Worm (Caenorhabditis elegans): ENCODE results near the gene oac-7.

oac-7 gene

ce11 chrV:16317244-16317643 is 7.6 kb downstream of the oac-7 start, which contains the start of gene srh-180:
TSS of gene srh-180 (plus strand) at chrV:16317544.
- TF ChIP-seq lin-39 (tag; optimal IDR thresholded peaks at IDR 0.05) (no peak), mml-1 (tag; optimal IDR thresholded peaks at IDR 0.05) (no peak), R02D3.7 (tag; optimal IDR thresholded peaks at IDR 0.05) (no peak), ZK546.5 (tag; optimal IDR thresholded peaks at IDR 0.05) (no peak), eor-1 (tag; optimal IDR thresholded peaks at IDR 0.05) (no peak), snpc-4 (tag; optimal IDR thresholded peaks at IDR 0.05) (no peak), elt-3 (tag; optimal IDR thresholded peaks at IDR 0.05) (no peak), ztf-11 (tag; optimal IDR thresholded peaks at IDR 0.05) (no peak), unc-62 (GFP tag; optimal IDR thresholded peaks at IDR 0.05) (no peak), ztf-4 (tag; optimal IDR thresholded peaks at IDR 0.05) (no peak), pqm-1 (tag; optimal IDR thresholded peaks at IDR 0.05) (no peak), tbx-2 (tag; optimal IDR thresholded peaks at IDR 0.05) (no peak), nfya-1 (tag; optimal IDR thresholded peaks at IDR 0.05; ENCODE audit: insufficient read depth) (no peak), nhr-67 (tag; optimal IDR thresholded peaks at IDR 0.05) (no peak), nhr-25 (tag; optimal IDR thresholded peaks at IDR 0.05) (no peak), elt-2 (tag; optimal IDR thresholded peaks at IDR 0.05) (no peak), nhr-23 (tag; optimal IDR thresholded peaks at IDR 0.05) (no peak), ceh-28 (tag; optimal IDR thresholded peaks at IDR 0.05) (no peak), jun-1 (tag; optimal IDR thresholded peaks at IDR 0.05) (no peak)

DNA sequence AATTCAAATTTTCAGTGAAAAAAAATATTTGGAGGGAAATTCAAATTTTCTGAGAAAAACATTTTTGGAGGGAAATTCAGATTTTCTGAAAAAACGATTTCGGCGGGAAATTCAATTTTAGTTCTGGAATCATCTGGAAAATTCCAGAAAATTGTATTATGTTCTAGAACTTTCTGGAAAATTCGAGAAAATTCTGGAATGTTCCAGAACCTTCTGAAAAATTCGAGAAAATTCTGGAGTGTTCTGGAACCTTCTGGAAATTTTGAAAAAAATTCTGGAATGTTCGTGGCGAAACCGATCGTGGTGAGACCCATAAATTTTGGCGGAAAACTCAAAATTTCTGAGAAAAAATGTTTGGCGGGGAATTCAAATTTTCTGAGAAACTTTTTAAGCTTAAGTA is 12.6 kb downstream of the oac-7 start:
- TF ChIP-seq pha-4 (tag; optimal IDR thresholded peaks at IDR 0.05), result no peak
- no peak for TF ChIP-seq nhr-77 (tag; optimal IDR thresholded peaks at IDR 0.05)
- no peak for TF ChIP-seq tbx-2 (tag; optimal IDR thresholded peaks at IDR 0.05)
- no peak for TF ChIP-seq nhr-28 (tag; optimal IDR thresholded peaks at IDR 0.05)
- no peak for TF ChIP-seq daf-12 (tag; optimal IDR thresholded peaks at IDR 0.05)
- TF ChIP-seq mml-1 (tag; optimal IDR thresholded peaks at IDR 0.05), result no peak
- no peak for TF ChIP-seq snpc-4 (tag; optimal IDR thresholded peaks at IDR 0.05)
- no peak for TF ChIP-seq ZK546.5 (tag; optimal IDR thresholded peaks at IDR 0.05)
- no peak for TF ChIP-seq ceh-28 (tag; optimal IDR thresholded peaks at IDR 0.05)
- no peak for TF ChIP-seq lin-15B (tag; optimal IDR thresholded peaks at IDR 0.05)
- TF ChIP-seq nhr-43 (tag; optimal IDR thresholded peaks at IDR 0.05; ENCODE audit: poor library complexity, severe bottlenecking), result no peak
- TF ChIP-seq ceh-9 (tag; optimal IDR thresholded peaks at IDR 0.05), result no peak
- TF ChIP-seq nhr-76 (tag; optimal IDR thresholded peaks at IDR 0.05), result no peak
- no peak for TF ChIP-seq nhr-67 (tag; optimal IDR thresholded peaks at IDR 0.05)
- TF ChIP-seq unc-39 (tag; optimal IDR thresholded peaks at IDR 0.05), result no peak
- TF ChIP-seq mdl-1 (tag; optimal IDR thresholded peaks at IDR 0.05), result no peak

DNA sequence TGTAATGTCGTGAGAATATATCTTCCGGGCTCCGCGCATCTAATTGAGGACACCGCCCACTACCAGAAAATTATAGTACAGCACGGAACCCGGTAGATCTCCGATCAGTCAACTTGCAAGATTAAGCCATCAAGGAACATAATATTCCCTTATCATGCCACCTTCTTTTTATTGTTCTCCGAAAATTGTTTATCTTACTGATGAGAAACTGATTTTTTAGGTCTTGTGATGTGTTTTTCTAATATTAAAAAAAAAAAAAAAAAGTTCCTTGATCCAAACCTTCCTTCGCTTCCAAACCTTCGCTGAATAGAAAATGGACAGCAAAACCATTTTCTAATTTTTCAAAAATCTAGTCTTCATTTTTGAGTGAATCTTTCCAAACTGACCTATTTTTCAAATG is 19.2 kb downstream of the oac-7 start, which contains the start of gene F57G8.7:
TSS of gene F57G8.7 (plus strand) at position 301 of the 400 bp plus-strand sequence.
- TF ChIP-seq ceh-16 (tag; optimal IDR thresholded peaks at IDR 0.05), result no peak
- TF ChIP-seq nhr-43 (tag; optimal IDR thresholded peaks at IDR 0.05; ENCODE audit: poor library complexity, severe bottlenecking), result no peak
- no peak for TF ChIP-seq unc-39 (tag; optimal IDR thresholded peaks at IDR 0.05)
- no peak for TF ChIP-seq sea-2 (GFP tag; optimal IDR thresholded peaks at IDR 0.05)
- TF ChIP-seq daf-12 (tag; optimal IDR thresholded peaks at IDR 0.05), result no peak
- no peak for TF ChIP-seq fos-1 (tag; optimal IDR thresholded peaks at IDR 0.05)
- TF ChIP-seq elt-2 (tag; optimal IDR thresholded peaks at IDR 0.05), result no peak
- TF ChIP-seq ceh-9 (tag; optimal IDR thresholded peaks at IDR 0.05), result no peak
- TF ChIP-seq egl-5 (tag; optimal IDR thresholded peaks at IDR 0.05), result no peak
- no peak for TF ChIP-seq aly-2 (tag; optimal IDR thresholded peaks at IDR 0.05)
- TF ChIP-seq unc-62 (GFP tag; optimal IDR thresholded peaks at IDR 0.05), result no peak
- no peak for TF ChIP-seq nhr-28 (tag; optimal IDR thresholded peaks at IDR 0.05)

- TF ChIP-seq unc-39 (tag; optimal IDR thresholded peaks at IDR 0.05) (no peak), eor-1 (tag; optimal IDR thresholded peaks at IDR 0.05) (no peak)
Observed at ce11 chrV:16333412-16333811, 23.8 kb downstream of the oac-7 start, which contains the start of gene srh-167. TSS of gene srh-167 (plus strand) at chrV:16333712.

- no peak for TF ChIP-seq nhr-67 (tag; optimal IDR thresholded peaks at IDR 0.05)
- no peak for TF ChIP-seq mdl-1 (tag; optimal IDR thresholded peaks at IDR 0.05)
- no peak for TF ChIP-seq daf-12 (tag; optimal IDR thresholded peaks at IDR 0.05)
- TF ChIP-seq ZK546.5 (tag; optimal IDR thresholded peaks at IDR 0.05), result no peak
Observed at ce11 chrV:16336326-16336725, 26.7 kb downstream of the oac-7 start, which contains the start of gene srw-87. TSS of gene srw-87 (plus strand) at chrV:16336626.
